Worm (Caenorhabditis elegans): ENCODE measurements around the gene C16D2.3.

ce11 chrII:9137803-9138202 is at the start of gene C16D2.3:
- no peak for TF ChIP-seq chd-7 (tag; optimal IDR thresholded peaks at IDR 0.05)
- no peak for TF ChIP-seq lag-1 (GFP tag; IDR thresholded peaks at IDR 0.05)
- no peak for TF ChIP-seq unc-62 (GFP tag; optimal IDR thresholded peaks at IDR 0.05)
- TF ChIP-seq snpc-4 (GFP tag; optimal IDR thresholded peaks at IDR 0.05) = no peak
- no peak for TF ChIP-seq snpc-4 (tag; optimal IDR thresholded peaks at IDR 0.05)
- TF ChIP-seq hmg-1.2 (GFP tag; IDR thresholded peaks at IDR 0.05) = no peak

Data from whole organism, young adult.